Worm (Caenorhabditis elegans) whole organism, L4 larva: ENCODE measurements around the gene srxa-8.

Experiments
- F44E2.7 ChIP-seq: fragments of 200-800 bp; sonication (Bioruptor generic); IDR thresholded peaks from 2 replicates; pipeline ENCODE4 v2.1.2; 2022; ENCODE audit warnings: missing genetic modification characterization, missing compliant biosample characterization
- nhr-237 ChIP-seq: sonication (generic microtip); optimal IDR thresholded peaks from 2 replicates; lab custom pipeline; 2017; ENCODE audit warnings: missing biosample characterization, missing genetic modification characterization
- nhr-76 ChIP-seq: fragments of 150-350 bp; optimal IDR thresholded peaks from 2 replicates; lab custom pipeline; 2014; ENCODE audit warnings: missing biosample characterization, missing genetic modification characterization
- nhr-77 ChIP-seq: fragments of 150-350 bp; optimal IDR thresholded peaks from 2 replicates; lab custom pipeline; 2014; ENCODE audit warnings: missing biosample characterization, missing genetic modification characterization

- TF ChIP-seq nhr-77, result peak; percentile 42
- TF ChIP-seq nhr-237, result no peak
- no peak for TF ChIP-seq F44E2.7 (GFP tag; lab: Robert Waterston, UW)
- TF ChIP-seq nhr-76 (tag; lab: Kevin White, UChicago), result no peak
Measured at ce11 chrX:13328034-13328433, 19.4 kb upstream of the srxa-8 start, which contains the start of gene sir-2.2.
